Worm (Caenorhabditis elegans): Measurements from ENCODE around the gene unc-103.

ce11 chrIII:4187845-4188244, 72.7 kb downstream of the unc-103 start, which contains the start of gene R74.2:
- TF ChIP-seq nhr-6 (tag; optimal IDR thresholded peaks at IDR 0.05) (no peak), R02D3.7 (tag; optimal IDR thresholded peaks at IDR 0.05) (no peak), unc-39 (tag; optimal IDR thresholded peaks at IDR 0.05) (no peak), mdl-1 (tag; optimal IDR thresholded peaks at IDR 0.05) (no peak), ZK337.2 (GFP tag; IDR thresholded peaks at IDR 0.05) (no peak)

Measured in whole organism, L4 larva.